Worm (Caenorhabditis elegans) whole organism, midembryonic: ENCODE data around the gene Y55F3AM.13.
A peak's percentile ranks its signal among the peaks of the same experiment; 100 is the strongest.

Experiments
- T22C8.4 ChIP-seq: fragments of 200-800 bp; sonication (Bioruptor generic); IDR thresholded peaks from 2 replicates; pipeline ENCODE4 v1.3.6; 2022; ENCODE audit warnings: missing genetic modification characterization, missing compliant biosample characterization
- cog-1 ChIP-seq: sonication (generic microtip); optimal IDR thresholded peaks from 2 replicates; lab custom pipeline; 2016; ENCODE audit warnings: missing genetic modification characterization, missing compliant biosample characterization
- flt-1 ChIP-seq: fragments of 200-800 bp; sonication (Bioruptor generic); IDR thresholded peaks from 2 replicates; pipeline ENCODE4 v1.3.6; 2022; ENCODE audit warnings: missing genetic modification characterization, missing compliant biosample characterization
- klf-2 ChIP-seq: fragments of 200-800 bp; sonication (Bioruptor generic); conservative IDR thresholded peaks from 2 replicates; pipeline ENCODE4 v1.3.6; 2022; ENCODE audit warnings: missing genetic modification reagents, missing genetic modification characterization, missing compliant biosample characterization
- med-1 ChIP-seq: sonication (generic microtip); optimal IDR thresholded peaks from 2 replicates; lab custom pipeline; 2017; ENCODE audit warnings: missing genetic modification characterization, mild to moderate bottlenecking, missing compliant biosample characterization, antibody characterized with exemption, missing genetic modification reagents; ENCODE audit not compliant: insufficient read depth
- ref-1 ChIP-seq: fragments of 200-800 bp; sonication (Bioruptor generic); conservative IDR thresholded peaks from 2 replicates; pipeline ENCODE4 v1.3.6; 2022; ENCODE audit warnings: missing genetic modification reagents, missing genetic modification characterization, missing compliant biosample characterization
- tab-1 ChIP-seq: fragments of 200-800 bp; sonication (Bioruptor generic); IDR thresholded peaks from 2 replicates; pipeline ENCODE4 v1.3.6; 2022; ENCODE audit warnings: missing genetic modification characterization, missing compliant biosample characterization
- ztf-23 ChIP-seq: fragments of 200-800 bp; sonication (Bioruptor generic); IDR thresholded peaks from 2 replicates; pipeline ENCODE4 v1.3.6; 2022; ENCODE audit warnings: missing genetic modification reagents, missing genetic modification characterization, missing compliant biosample characterization
- ztf-29 ChIP-seq: fragments of 200-800 bp; sonication (Bioruptor generic); IDR thresholded peaks from 2 replicates; pipeline ENCODE4 v1.3.6; 2022; ENCODE audit warnings: missing genetic modification reagents, missing genetic modification characterization, missing compliant biosample characterization

Gene Y55F3AM.13

ce11 chrIV:1070383-1070782 is 14.3 kb upstream of the Y55F3AM.13 start:
- TF ChIP-seq med-1 (GFP tag; lab: Kevin White, UChicago) (no peak), ztf-23 (GFP tag; lab: Robert Waterston, UW) (no peak), ztf-29 (GFP tag; lab: Robert Waterston, UW) (no peak), T22C8.4 (GFP tag; lab: Robert Waterston, UW) (no peak), klf-2 (GFP tag; lab: Robert Waterston, UW) (no peak), ref-1 (GFP tag; lab: Robert Waterston, UW) (no peak), tab-1 (GFP tag; lab: Robert Waterston, UW) (no peak), flt-1 (GFP tag; lab: Robert Waterston, UW) (no peak), cog-1 (tag; lab: Kevin White, UChicago) (no peak)

- TF ChIP-seq tab-1 (GFP tag; lab: Robert Waterston, UW), result no peak
- no peak for TF ChIP-seq klf-2 (GFP tag; lab: Robert Waterston, UW)
- TF ChIP-seq ztf-23 (GFP tag; lab: Robert Waterston, UW), result no peak
- no peak for TF ChIP-seq med-1 (GFP tag; lab: Kevin White, UChicago)
- no peak for TF ChIP-seq ref-1 (GFP tag; lab: Robert Waterston, UW)
- no peak for TF ChIP-seq flt-1 (GFP tag; lab: Robert Waterston, UW)
- no peak for TF ChIP-seq T22C8.4 (GFP tag; lab: Robert Waterston, UW)
- TF ChIP-seq cog-1 (tag; lab: Kevin White, UChicago), result no peak
These were observed 12.7 kb upstream of the Y55F3AM.13 start for ce11 chrIV:1068730-1069244.

- TF ChIP-seq ztf-23 (GFP tag; lab: Robert Waterston, UW) (0 out of 2 replicates have a peak, but pooled peaks have one; percentile 44), tab-1 (GFP tag; lab: Robert Waterston, UW) (no peak), T22C8.4 (GFP tag; lab: Robert Waterston, UW) (no peak)
These were observed 11.3 kb upstream of the Y55F3AM.13 start, which contains the start of gene znf-782 for ce11 chrIV:1067430-1067829. Gene znf-782, minus strand, starts transcription at chrIV:1067525.

ce11 chrIV:1065569-1065968 is 9.5 kb upstream of the Y55F3AM.13 start:
- TF ChIP-seq T22C8.4 (GFP tag; lab: Robert Waterston, UW) (no peak), ztf-29 (GFP tag; lab: Robert Waterston, UW) (no peak), ztf-23 (GFP tag; lab: Robert Waterston, UW) (no peak), ref-1 (GFP tag; lab: Robert Waterston, UW) (no peak), cog-1 (tag; lab: Kevin White, UChicago) (no peak), klf-2 (GFP tag; lab: Robert Waterston, UW) (no peak), tab-1 (GFP tag; lab: Robert Waterston, UW) (no peak), flt-1 (GFP tag; lab: Robert Waterston, UW) (no peak), med-1 (GFP tag; lab: Kevin White, UChicago) (no peak)

- TF ChIP-seq ztf-23 (GFP tag; lab: Robert Waterston, UW) (no peak), T22C8.4 (GFP tag; lab: Robert Waterston, UW) (no peak), ztf-29 (GFP tag; lab: Robert Waterston, UW) (no peak), klf-2 (GFP tag; lab: Robert Waterston, UW) (no peak), ref-1 (GFP tag; lab: Robert Waterston, UW) (no peak), tab-1 (GFP tag; lab: Robert Waterston, UW) (no peak), cog-1 (tag; lab: Kevin White, UChicago) (no peak), flt-1 (GFP tag; lab: Robert Waterston, UW) (no peak), med-1 (GFP tag; lab: Kevin White, UChicago) (no peak)
These were observed 8.3 kb upstream of the Y55F3AM.13 start for ce11 chrIV:1064289-1064848.

- TF ChIP-seq ztf-23 (GFP tag; lab: Robert Waterston, UW) (no peak), klf-2 (GFP tag; lab: Robert Waterston, UW) (no peak)
These were observed 6.9 kb upstream of the Y55F3AM.13 start for ce11 chrIV:1063058-1063457.

ce11 chrIV:1058504-1058903 is 2.4 kb upstream of the Y55F3AM.13 start:
- no peak for TF ChIP-seq klf-2 (GFP tag; lab: Robert Waterston, UW)
- no peak for TF ChIP-seq ref-1 (GFP tag; lab: Robert Waterston, UW)
- no peak for TF ChIP-seq ztf-29 (GFP tag; lab: Robert Waterston, UW)
- no peak for TF ChIP-seq med-1 (GFP tag; lab: Kevin White, UChicago)
- no peak for TF ChIP-seq flt-1 (GFP tag; lab: Robert Waterston, UW)

- no peak for TF ChIP-seq ref-1 (GFP tag; lab: Robert Waterston, UW)
- TF ChIP-seq T22C8.4 (GFP tag; lab: Robert Waterston, UW), result no peak
- TF ChIP-seq flt-1 (GFP tag; lab: Robert Waterston, UW), result no peak
These were observed 379 bp downstream of the Y55F3AM.13 start for ce11 chrIV:1055734-1056133.

ce11 chrIV:1054736-1055135 is 1.4 kb downstream of the Y55F3AM.13 start, which contains the start of gene dcap-1:
Gene dcap-1, minus strand, starts transcription at chrIV:1054794.
- TF ChIP-seq med-1 (GFP tag; lab: Kevin White, UChicago) (no peak), klf-2 (GFP tag; lab: Robert Waterston, UW) (no peak), ztf-29 (GFP tag; lab: Robert Waterston, UW) (no peak), ref-1 (GFP tag; lab: Robert Waterston, UW) (no peak), cog-1 (tag; lab: Kevin White, UChicago) (no peak), T22C8.4 (GFP tag; lab: Robert Waterston, UW) (no peak), ztf-23 (GFP tag; lab: Robert Waterston, UW) (no peak)
